Fruit fly (Drosophila melanogaster) Kc167 (cell line): ENCODE data around the gene Galphai.

Experiments
- Myc ChIP-seq: fragments of >200 bp; optimal IDR thresholded peaks from 2 replicates; lab custom pipeline; 2017; ENCODE audit warnings: missing external identifiers
- Sin3A ChIP-seq: fragments of >200 bp; optimal IDR thresholded peaks from 2 replicates; lab custom pipeline; 2018; ENCODE audit warnings: missing external identifiers
- h ChIP-seq: fragments of >200 bp; optimal IDR thresholded peaks from 3 replicates; lab custom pipeline; 2018; ENCODE audit warnings: missing external identifiers
- psq ChIP-seq: fragments of >200 bp; optimal IDR thresholded peaks from 2 replicates; lab custom pipeline; 2017; ENCODE audit warnings: missing external identifiers
- ttk ChIP-seq: sonication (Bioruptor generic); optimal IDR thresholded peaks from 2 replicates; lab custom pipeline; 2017; ENCODE audit warnings: missing external identifiers

dm6 chr3L:6995364-6995749, 15.5 kb upstream of the Galphai start:
- TF ChIP-seq Sin3A (lab: Kevin White, UChicago) (no peak), Myc (no peak), ttk (lab: Kevin White, UChicago) (no peak), psq (lab: Kevin White, UChicago) (no peak), h (lab: Kevin White, UChicago) (no peak)
